Worm (Caenorhabditis elegans) whole organism, L2 larva: Measurements from ENCODE around the gene F40G12.5.

Source experiments
- C34F6.9 ChIP-seq: fragments of 150-350 bp; optimal IDR thresholded peaks from 2 replicates; lab custom pipeline; 2014; ENCODE audit warnings: missing biosample characterization, missing genetic modification characterization
- ZK546.5 ChIP-seq: sonication (generic microtip); optimal IDR thresholded peaks from 2 replicates; lab custom pipeline; 2017; ENCODE audit warnings: missing biosample characterization, missing genetic modification characterization
- aly-2 ChIP-seq: fragments of 150-350 bp; optimal IDR thresholded peaks from 2 replicates; lab custom pipeline; 2014; ENCODE audit warnings: missing biosample characterization, missing genetic modification characterization
- ama-1 ChIP-seq: fragments of 150-350 bp; optimal IDR thresholded peaks from 2 replicates; lab custom pipeline; 2018; ENCODE audit warnings: inconsistent platforms
- ceh-82 ChIP-seq: fragments of 150-350 bp; optimal IDR thresholded peaks from 2 replicates; lab custom pipeline; 2014; ENCODE audit warnings: missing biosample characterization, missing genetic modification characterization
- elt-3 ChIP-seq: sonication (generic microtip); optimal IDR thresholded peaks from 2 replicates; lab custom pipeline; 2017; ENCODE audit warnings: missing biosample characterization, missing genetic modification characterization
- mab-5 ChIP-seq: fragments of 150-350 bp; optimal IDR thresholded peaks from 2 replicates; lab custom pipeline; 2014; ENCODE audit warnings: missing biosample characterization, missing genetic modification characterization
- nhr-237 ChIP-seq: fragments of 150-350 bp; optimal IDR thresholded peaks from 2 replicates; lab custom pipeline; 2014; ENCODE audit warnings: missing biosample characterization, missing genetic modification characterization
- snpc-4 ChIP-seq: fragments of 150-350 bp; optimal IDR thresholded peaks from 2 replicates; lab custom pipeline; 2014; ENCODE audit warnings: missing biosample characterization, missing genetic modification characterization
- unc-62 ChIP-seq: fragments of 150-350 bp; optimal IDR thresholded peaks from 2 replicates; lab custom pipeline; 2014; ENCODE audit warnings: missing biosample characterization, missing genetic modification reagents, missing genetic modification characterization

- TF ChIP-seq snpc-4 (no peak), aly-2 (tag; lab: Kevin White, UChicago) (no peak), ZK546.5 (no peak), nhr-237 (no peak), elt-3 (no peak), unc-62 (no peak), ceh-82 (tag; lab: Kevin White, UChicago) (no peak), C34F6.9 (tag; lab: Kevin White, UChicago) (no peak), mab-5 (no peak), ama-1 (lab: Kevin White, UChicago) (no peak)
Observed at ce11 chrV:14235942-14236341, 34.7 kb downstream of the F40G12.5 start, which contains the start of gene ent-3.
